Worm (Caenorhabditis elegans) whole organism, midembryonic: Measurements from ENCODE around the gene emb-8.

ENCODE experiments used
- T22C8.4 ChIP-seq: fragments of 200-800 bp; sonication (Bioruptor generic); IDR thresholded peaks from 2 replicates; pipeline ENCODE4 v1.3.6; 2022; ENCODE audit warnings: missing genetic modification characterization, missing compliant biosample characterization
- cog-1 ChIP-seq: sonication (generic microtip); optimal IDR thresholded peaks from 2 replicates; lab custom pipeline; 2016; ENCODE audit warnings: missing genetic modification characterization, missing compliant biosample characterization
- flt-1 ChIP-seq: fragments of 200-800 bp; sonication (Bioruptor generic); IDR thresholded peaks from 2 replicates; pipeline ENCODE4 v1.3.6; 2022; ENCODE audit warnings: missing genetic modification characterization, missing compliant biosample characterization
- klf-2 ChIP-seq: fragments of 200-800 bp; sonication (Bioruptor generic); conservative IDR thresholded peaks from 2 replicates; pipeline ENCODE4 v1.3.6; 2022; ENCODE audit warnings: missing genetic modification reagents, missing genetic modification characterization, missing compliant biosample characterization
- med-1 ChIP-seq: sonication (generic microtip); optimal IDR thresholded peaks from 2 replicates; lab custom pipeline; 2017; ENCODE audit warnings: missing genetic modification characterization, mild to moderate bottlenecking, missing compliant biosample characterization, antibody characterized with exemption, missing genetic modification reagents; ENCODE audit not compliant: insufficient read depth
- ref-1 ChIP-seq: fragments of 200-800 bp; sonication (Bioruptor generic); conservative IDR thresholded peaks from 2 replicates; pipeline ENCODE4 v1.3.6; 2022; ENCODE audit warnings: missing genetic modification reagents, missing genetic modification characterization, missing compliant biosample characterization
- tab-1 ChIP-seq: fragments of 200-800 bp; sonication (Bioruptor generic); IDR thresholded peaks from 2 replicates; pipeline ENCODE4 v1.3.6; 2022; ENCODE audit warnings: missing genetic modification characterization, missing compliant biosample characterization
- ztf-23 ChIP-seq: fragments of 200-800 bp; sonication (Bioruptor generic); IDR thresholded peaks from 2 replicates; pipeline ENCODE4 v1.3.6; 2022; ENCODE audit warnings: missing genetic modification reagents, missing genetic modification characterization, missing compliant biosample characterization
- ztf-29 ChIP-seq: fragments of 200-800 bp; sonication (Bioruptor generic); IDR thresholded peaks from 2 replicates; pipeline ENCODE4 v1.3.6; 2022; ENCODE audit warnings: missing genetic modification reagents, missing genetic modification characterization, missing compliant biosample characterization

Gene emb-8

ce11 chrIII:5147445-5147844 lies 52.0 kb downstream of the emb-8 start:
- TF ChIP-seq cog-1 (no peak), ref-1 (GFP tag; lab: Robert Waterston, UW) (no peak), T22C8.4 (GFP tag; lab: Robert Waterston, UW) (no peak), flt-1 (GFP tag; lab: Robert Waterston, UW) (no peak)

DNA sequence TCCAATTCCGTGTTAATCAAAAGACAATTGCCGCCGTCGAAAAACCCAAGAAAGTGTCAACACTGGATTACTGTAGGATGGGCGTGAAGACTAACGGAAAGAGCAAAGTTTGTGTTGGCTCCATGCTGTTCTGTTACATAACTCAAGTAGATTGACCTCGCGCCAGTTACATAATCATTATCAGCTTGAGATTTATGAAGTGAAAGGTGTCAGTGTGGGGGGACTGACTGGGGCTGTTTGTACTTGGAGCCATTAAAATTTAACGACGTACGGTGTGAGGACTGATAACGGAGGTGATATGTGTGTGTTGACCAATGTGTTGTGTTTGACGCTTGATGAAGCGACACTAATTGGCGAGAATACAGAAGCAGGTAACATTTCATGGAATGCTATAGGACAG lies 52.7 kb downstream of the emb-8 start:
- TF ChIP-seq flt-1 (GFP tag; lab: Robert Waterston, UW): no peak
- TF ChIP-seq ztf-29 (GFP tag; lab: Robert Waterston, UW): no peak
- no peak for TF ChIP-seq T22C8.4 (GFP tag; lab: Robert Waterston, UW)
- TF ChIP-seq klf-2 (GFP tag; lab: Robert Waterston, UW): no peak
- no peak for TF ChIP-seq cog-1
- no peak for TF ChIP-seq med-1 (GFP tag; lab: Kevin White, UChicago)
- TF ChIP-seq tab-1 (GFP tag; lab: Robert Waterston, UW): no peak
- no peak for TF ChIP-seq ztf-23 (GFP tag; lab: Robert Waterston, UW)
- no peak for TF ChIP-seq ref-1 (GFP tag; lab: Robert Waterston, UW)
